Worm (Caenorhabditis elegans) whole organism, early embryonic: ENCODE data around the gene W06G6.15.
"Not testable (repeated sequence)": the region's sequence is repeated elsewhere in the genome, so short reads cannot be mapped to it uniquely, and the experiment has no call there.

Source experiments
- ama-1 ChIP-seq: fragments of 150-350 bp; optimal IDR thresholded peaks from 2 replicates; lab custom pipeline; 2014
- flt-1 ChIP-seq: fragments of 200-800 bp; sonication (Bioruptor generic); IDR thresholded peaks from 2 replicates; pipeline ENCODE4 v1.3.6; 2022; ENCODE audit warnings: missing genetic modification characterization, missing compliant biosample characterization
- hmg-4 ChIP-seq: fragments of 200-800 bp; sonication (Bioruptor generic); optimal IDR thresholded peaks from 2 replicates; lab custom pipeline; 2018; ENCODE audit warnings: mild to moderate bottlenecking, missing genetic modification characterization, missing compliant biosample characterization
- hnd-1 ChIP-seq: sonication (generic microtip); optimal IDR thresholded peaks from 2 replicates; lab custom pipeline; 2016; ENCODE audit warnings: missing genetic modification characterization, missing compliant biosample characterization
- scrt-1 ChIP-seq: fragments of 200-800 bp; sonication (Bioruptor generic); IDR thresholded peaks from 2 replicates; pipeline ENCODE4 v1.3.6; 2022; ENCODE audit warnings: missing genetic modification characterization, missing compliant biosample characterization

- TF ChIP-seq ama-1; hnd-1 (tag; lab: Kevin White, UChicago); hmg-4; scrt-1; flt-1 (GFP tag; lab: Robert Waterston, UW): not testable (repeated sequence)
Observed at ce11 chrV:16660816-16661215, 6.5 kb downstream of the W06G6.15 start, which contains the start of gene Y70C5B.2.
